Worm (Caenorhabditis elegans) whole organism, L2 larva: Measurements from ENCODE around the gene C45B11.9.

Experiments used
- C34F6.9 ChIP-seq: fragments of 150-350 bp; optimal IDR thresholded peaks from 2 replicates; lab custom pipeline; 2014; ENCODE audit warnings: missing biosample characterization, missing genetic modification characterization
- F13H6.1 ChIP-seq: sonication (generic microtip); optimal IDR thresholded peaks from 2 replicates; lab custom pipeline; 2016; ENCODE audit warnings: missing genetic modification characterization, missing compliant biosample characterization
- R02D3.7 ChIP-seq: fragments of 150-350 bp; optimal IDR thresholded peaks from 2 replicates; lab custom pipeline; 2014; ENCODE audit warnings: missing biosample characterization, missing genetic modification characterization
- Y55F3AM.14 ChIP-seq: fragments of 200-800 bp; sonication (Bioruptor generic); optimal IDR thresholded peaks from 2 replicates; lab custom pipeline; 2018; ENCODE audit warnings: mild to moderate bottlenecking, missing genetic modification characterization, missing compliant biosample characterization
- ZK546.5 ChIP-seq: sonication (generic microtip); optimal IDR thresholded peaks from 2 replicates; lab custom pipeline; 2017; ENCODE audit warnings: missing biosample characterization, missing genetic modification characterization
- alr-1 ChIP-seq: fragments of 150-350 bp; optimal IDR thresholded peaks from 2 replicates; lab custom pipeline; 2014; ENCODE audit warnings: missing biosample characterization, missing genetic modification characterization
- aly-2 ChIP-seq: fragments of 150-350 bp; optimal IDR thresholded peaks from 2 replicates; lab custom pipeline; 2014; ENCODE audit warnings: missing biosample characterization, missing genetic modification characterization
- ama-1 ChIP-seq: fragments of 150-350 bp; optimal IDR thresholded peaks from 2 replicates; lab custom pipeline; 2018; ENCODE audit warnings: inconsistent platforms
- blmp-1 ChIP-seq: sonication (generic microtip); optimal IDR thresholded peaks from 2 replicates; lab custom pipeline; 2017; ENCODE audit warnings: missing genetic modification characterization, mild to moderate bottlenecking, missing compliant biosample characterization, antibody characterized with exemption, moderate library complexity; ENCODE audit not compliant: insufficient read depth
- ceh-16 ChIP-seq: fragments of 150-350 bp; optimal IDR thresholded peaks from 2 replicates; lab custom pipeline; 2014; ENCODE audit warnings: missing biosample characterization, missing genetic modification characterization
- ceh-82 ChIP-seq: fragments of 150-350 bp; optimal IDR thresholded peaks from 2 replicates; lab custom pipeline; 2014; ENCODE audit warnings: missing biosample characterization, missing genetic modification characterization
- crh-2 ChIP-seq: sonication (generic microtip); optimal IDR thresholded peaks from 2 replicates; lab custom pipeline; 2017; ENCODE audit warnings: missing biosample characterization, missing genetic modification characterization
- dmd-4 ChIP-seq: sonication (generic microtip); optimal IDR thresholded peaks from 2 replicates; lab custom pipeline; 2017; ENCODE audit warnings: missing biosample characterization, missing genetic modification characterization
- egl-27 ChIP-seq: sonication (generic microtip); optimal IDR thresholded peaks from 3 replicates; lab custom pipeline; 2017; ENCODE audit warnings: missing biosample characterization, missing genetic modification reagents, missing genetic modification characterization
- elt-1 ChIP-seq: fragments of 150-350 bp; optimal IDR thresholded peaks from 2 replicates; lab custom pipeline; 2014; ENCODE audit warnings: missing biosample characterization, missing genetic modification characterization
- elt-3 ChIP-seq: sonication (generic microtip); optimal IDR thresholded peaks from 2 replicates; lab custom pipeline; 2017; ENCODE audit warnings: missing biosample characterization, missing genetic modification characterization
- fos-1 ChIP-seq: fragments of 150-350 bp; optimal IDR thresholded peaks from 2 replicates; lab custom pipeline; 2014; ENCODE audit warnings: missing biosample characterization, missing genetic modification characterization
- gmeb-1 ChIP-seq: fragments of 150-350 bp; optimal IDR thresholded peaks from 2 replicates; lab custom pipeline; 2014; ENCODE audit warnings: missing biosample characterization, missing genetic modification characterization
- lin-11 ChIP-seq: fragments of 150-350 bp; sonication (generic microtip); optimal IDR thresholded peaks from 2 replicates; lab custom pipeline; 2014; ENCODE audit warnings: missing biosample characterization, missing genetic modification characterization, inconsistent platforms, mixed read lengths
- lin-13 ChIP-seq: fragments of 150-350 bp; optimal IDR thresholded peaks from 2 replicates; lab custom pipeline; 2014; ENCODE audit warnings: missing biosample characterization, missing genetic modification reagents, missing genetic modification characterization
- lin-39 ChIP-seq: fragments of 150-350 bp; optimal IDR thresholded peaks from 2 replicates; lab custom pipeline; 2014; ENCODE audit warnings: missing biosample characterization, missing genetic modification reagents, missing genetic modification characterization
- lsy-2 ChIP-seq, 2 experiments: fragments of 150-350 bp in 1 of 2; sonication (generic microtip) in 1 of 2; optimal IDR thresholded peaks; 2 replicates each; lab custom pipeline; 2014 to 2017; ENCODE audit warnings: missing biosample characterization in 2 of 2, missing genetic modification characterization in 2 of 2
- mab-5 ChIP-seq: fragments of 150-350 bp; optimal IDR thresholded peaks from 2 replicates; lab custom pipeline; 2014; ENCODE audit warnings: missing biosample characterization, missing genetic modification characterization
- mbf-1 ChIP-seq: sonication (generic microtip); optimal IDR thresholded peaks from 2 replicates; lab custom pipeline; 2017; ENCODE audit warnings: missing biosample characterization, missing genetic modification characterization
- mdl-1 ChIP-seq, 2 experiments: fragments of 150-350 bp in 1 of 2; sonication (generic microtip) in 1 of 2; optimal IDR thresholded peaks; 2 replicates each; lab custom pipeline; 2017; ENCODE audit warnings: missing biosample characterization in 2 of 2, missing genetic modification characterization in 2 of 2
- nhr-10 ChIP-seq: sonication (generic microtip); optimal IDR thresholded peaks from 2 replicates; lab custom pipeline; 2017; ENCODE audit warnings: missing biosample characterization, missing genetic modification characterization
- nhr-11 ChIP-seq: fragments of 150-350 bp; optimal IDR thresholded peaks from 2 replicates; lab custom pipeline; 2014; ENCODE audit warnings: missing biosample characterization, missing genetic modification characterization
- nhr-12 ChIP-seq: fragments of 150-350 bp; optimal IDR thresholded peaks from 2 replicates; lab custom pipeline; 2014; ENCODE audit warnings: missing biosample characterization, missing genetic modification characterization
- nhr-129 ChIP-seq: fragments of 150-350 bp; optimal IDR thresholded peaks from 2 replicates; lab custom pipeline; 2014; ENCODE audit warnings: missing biosample characterization, missing genetic modification characterization
- nhr-21 ChIP-seq: fragments of 150-350 bp; optimal IDR thresholded peaks from 2 replicates; lab custom pipeline; 2014; ENCODE audit warnings: missing biosample characterization, missing genetic modification characterization
- nhr-23 ChIP-seq: fragments of 150-350 bp; optimal IDR thresholded peaks from 2 replicates; lab custom pipeline; 2014; ENCODE audit warnings: missing biosample characterization, missing genetic modification reagents, missing genetic modification characterization
- nhr-237 ChIP-seq: fragments of 150-350 bp; optimal IDR thresholded peaks from 2 replicates; lab custom pipeline; 2014; ENCODE audit warnings: missing biosample characterization, missing genetic modification characterization
- nhr-25 ChIP-seq: fragments of 150-350 bp; sonication (generic microtip); optimal IDR thresholded peaks from 3 replicates; lab custom pipeline; 2014; ENCODE audit warnings: missing biosample characterization, missing genetic modification characterization
- nhr-6 ChIP-seq: fragments of 150-350 bp; optimal IDR thresholded peaks from 2 replicates; lab custom pipeline; 2014; ENCODE audit warnings: missing biosample characterization, missing genetic modification characterization
- nhr-77 ChIP-seq: fragments of 150-350 bp; optimal IDR thresholded peaks from 2 replicates; lab custom pipeline; 2014; ENCODE audit warnings: missing biosample characterization, missing genetic modification characterization
- peb-1 ChIP-seq: fragments of 150-350 bp; optimal IDR thresholded peaks from 2 replicates; lab custom pipeline; 2014; ENCODE audit warnings: missing biosample characterization, missing genetic modification characterization
- sem-4 ChIP-seq: fragments of 150-350 bp; optimal IDR thresholded peaks from 2 replicates; lab custom pipeline; 2014; ENCODE audit warnings: missing biosample characterization, missing genetic modification reagents, missing genetic modification characterization
- skn-1 ChIP-seq: sonication (generic microtip); optimal IDR thresholded peaks from 2 replicates; lab custom pipeline; 2017; ENCODE audit warnings: missing biosample characterization, missing genetic modification characterization
- sma-3 ChIP-seq: sonication (generic microtip); optimal IDR thresholded peaks from 2 replicates; lab custom pipeline; 2016; ENCODE audit warnings: missing genetic modification reagents, missing genetic modification characterization, missing compliant biosample characterization
- sma-9 ChIP-seq, 2 experiments: fragments of 150-350 bp in 1 of 2; sonication (generic microtip) in 1 of 2; optimal IDR thresholded peaks; 2 replicates each; lab custom pipeline; 2014 to 2016; ENCODE audit warnings: missing genetic modification characterization in 2 of 2, mild to moderate bottlenecking in 1 of 2, missing biosample characterization in 1 of 2, missing compliant biosample characterization in 1 of 2, missing genetic modification reagents in 1 of 2, moderate library complexity in 1 of 2
- snpc-4 ChIP-seq: fragments of 150-350 bp; optimal IDR thresholded peaks from 2 replicates; lab custom pipeline; 2014; ENCODE audit warnings: missing biosample characterization, missing genetic modification characterization
- unc-39 ChIP-seq: fragments of 150-350 bp; optimal IDR thresholded peaks from 2 replicates; lab custom pipeline; 2014; ENCODE audit warnings: missing biosample characterization, missing genetic modification characterization
- unc-55 ChIP-seq: fragments of 150-350 bp; sonication (generic microtip); optimal IDR thresholded peaks from 3 replicates; lab custom pipeline; 2014; ENCODE audit warnings: missing biosample characterization, missing genetic modification reagents, missing genetic modification characterization
- unc-62 ChIP-seq: fragments of 150-350 bp; optimal IDR thresholded peaks from 2 replicates; lab custom pipeline; 2014; ENCODE audit warnings: missing biosample characterization, missing genetic modification reagents, missing genetic modification characterization
- zag-1 ChIP-seq: fragments of 150-350 bp; optimal IDR thresholded peaks from 2 replicates; lab custom pipeline; 2014; ENCODE audit warnings: missing biosample characterization, missing genetic modification characterization
- ztf-1 ChIP-seq: fragments of 200-800 bp; sonication (Bioruptor generic); conservative IDR thresholded peaks from 2 replicates; pipeline ENCODE4 v1.3.6; 2022; ENCODE audit warnings: missing genetic modification characterization, missing compliant biosample characterization
- ztf-11 ChIP-seq: sonication (generic microtip); optimal IDR thresholded peaks from 2 replicates; lab custom pipeline; 2017; ENCODE audit warnings: missing biosample characterization, missing genetic modification characterization
- ztf-4 ChIP-seq: fragments of 150-350 bp; optimal IDR thresholded peaks from 2 replicates; lab custom pipeline; 2014; ENCODE audit warnings: missing biosample characterization, missing genetic modification characterization

The C45B11.9 gene

ce11 chrV:11078874-11079273, 38.8 kb downstream of the C45B11.9 start:
- no peak for TF ChIP-seq sma-3
- TF ChIP-seq unc-55 = peak; percentile 18

- TF ChIP-seq lin-13 (GFP tag; lab: Kevin White, UChicago) (no peak), alr-1 (tag; lab: Kevin White, UChicago) (no peak), dmd-4 (no peak), sma-3 (no peak), elt-3 (tag; lab: Kevin White, UChicago) (no peak), nhr-6 (no peak), nhr-21 (tag; lab: Kevin White, UChicago) (no peak), ztf-4 (tag; lab: Kevin White, UChicago) (no peak), snpc-4 (no peak), blmp-1 (tag; lab: Kevin White, UChicago) (no peak), ceh-82 (tag; lab: Kevin White, UChicago) (no peak), egl-27 (tag; lab: Kevin White, UChicago) (no peak), Y55F3AM.14 (GFP tag; lab: Kevin White, UChicago) (no peak), nhr-77 (no peak), mbf-1 (tag; lab: Kevin White, UChicago) (no peak), ztf-1 (GFP tag; lab: Robert Waterston, UW) (no peak), nhr-129 (tag; lab: Kevin White, UChicago) (peak; percentile 60), ztf-11 (tag; lab: Kevin White, UChicago) (no peak), ceh-16 (tag; lab: Kevin White, UChicago) (no peak), unc-62 (GFP tag; lab: Kevin White, UChicago) (no peak), C34F6.9 (tag; lab: Kevin White, UChicago) (no peak), mdl-1 (tag; optimal IDR thresholded peaks at IDR 0.05; lab: Kevin White, UChicago) (no peak), F13H6.1 (tag; lab: Kevin White, UChicago) (peak; percentile 75), crh-2 (tag; lab: Kevin White, UChicago) (no peak), unc-39 (tag; lab: Kevin White, UChicago) (no peak), nhr-10 (tag; lab: Kevin White, UChicago) (no peak), sma-9 (GFP tag; optimal IDR thresholded peaks at IDR 0.05; lab: Kevin White, UChicago) (peak; percentile 60), sma-9 (tag; optimal IDR thresholded peaks at IDR 0.05; lab: Kevin White, UChicago) (no peak), gmeb-1 (tag; lab: Kevin White, UChicago) (no peak), ZK546.5 (tag; lab: Kevin White, UChicago) (no peak), ama-1 (lab: Kevin White, UChicago) (no peak), fos-1 (peak; percentile 96), nhr-11 (tag; lab: Kevin White, UChicago) (no peak), zag-1 (no peak), elt-1 (tag; lab: Kevin White, UChicago) (no peak), aly-2 (tag; lab: Kevin White, UChicago) (no peak), unc-55 (no peak), skn-1 (no peak), lin-39 (tag; lab: Kevin White, UChicago) (no peak), peb-1 (no peak), R02D3.7 (tag; lab: Kevin White, UChicago) (no peak), nhr-12 (tag; lab: Kevin White, UChicago) (no peak), nhr-237 (tag; lab: Kevin White, UChicago) (no peak), nhr-25 (no peak), sem-4 (tag; lab: Kevin White, UChicago) (peak; percentile 9), lin-11 (tag; lab: Kevin White, UChicago) (no peak), mab-5 (tag; lab: Kevin White, UChicago) (no peak), lsy-2 (tag; optimal IDR thresholded peaks at IDR 0.05; lab: Kevin White, UChicago) (peak in 1 of 2 experiments; percentile 29), nhr-23 (no peak)
Observed at ce11 chrV:11080345-11081102, 40.4 kb downstream of the C45B11.9 start, which contains the start of gene act-1. TSS of gene act-1 (plus strand) at chrV:11081052.
